Worm (Caenorhabditis elegans): ENCODE measurements around the gene F41E6.17.
"Not testable (repeated sequence)": the region's sequence is repeated elsewhere in the genome, so short reads cannot be mapped to it uniquely, and the experiment has no call there.

The F41E6.17 gene

DNA sequence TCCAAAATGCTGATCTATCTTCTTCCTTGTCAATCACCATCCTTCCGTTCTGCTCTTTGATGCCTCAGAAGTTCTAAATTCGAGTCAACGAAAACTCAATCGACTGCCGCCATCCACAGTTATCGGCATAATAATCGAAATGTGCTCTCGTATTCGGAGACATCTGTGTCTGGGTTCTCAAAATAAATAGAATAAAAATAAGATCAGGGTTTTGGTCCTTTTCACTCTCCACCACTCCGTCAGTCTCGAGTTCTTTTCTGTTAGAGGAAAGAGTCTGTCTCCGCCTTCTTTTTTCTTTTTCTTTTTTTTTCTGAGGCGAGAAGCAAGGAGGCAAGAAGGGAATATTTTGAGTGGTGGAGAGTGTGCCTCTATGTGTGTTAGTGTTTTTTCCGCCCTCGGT lies at the start of gene F41E6.17:
Gene F41E6.17 (plus strand): TSS at position 348 of the 400 bp plus-strand sequence.
- TF ChIP-seq ces-1 (GFP tag; optimal IDR thresholded peaks at IDR 0.05) (peak; percentile 41), ham-2 (GFP tag; optimal IDR thresholded peaks at IDR 0.05) (no peak), nhr-28 (tag; optimal IDR thresholded peaks at IDR 0.05) (no peak), flh-1 (GFP tag; optimal IDR thresholded peaks at IDR 0.05) (no peak)

DNA sequence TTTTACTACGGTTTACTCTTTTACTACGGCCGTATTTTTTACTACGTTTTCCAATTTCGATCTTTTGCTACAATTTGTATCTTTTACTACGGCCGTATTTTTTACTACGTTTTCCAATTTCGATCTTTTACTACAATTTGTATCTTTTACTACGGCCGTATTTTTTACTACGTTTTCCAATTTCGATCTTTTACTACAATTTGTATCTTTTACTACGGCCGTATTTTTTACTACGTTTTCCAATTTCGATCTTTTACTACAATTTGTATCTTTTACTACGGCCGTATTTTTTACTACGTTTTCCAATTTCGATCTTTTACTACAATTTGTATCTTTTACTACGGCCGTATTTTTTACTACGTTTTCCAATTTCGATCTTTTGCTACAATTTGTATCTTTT lies 49.1 kb upstream of the F41E6.17 start, which contains the start of gene F25G6.1:
Gene F25G6.1 (plus strand): TSS at position 301 of the 400 bp plus-strand sequence.
- TF ChIP-seq elt-1 (tag; optimal IDR thresholded peaks at IDR 0.05; ENCODE audit: borderline replicate concordance, insufficient read depth); nhr-2 (tag; optimal IDR thresholded peaks at IDR 0.05); ztf-11 (tag; optimal IDR thresholded peaks at IDR 0.05): not testable (repeated sequence)

- TF ChIP-seq unc-120 (tag; optimal IDR thresholded peaks at IDR 0.05; ENCODE audit: poor library complexity, severe bottlenecking) (no peak), sem-2 (GFP tag; optimal IDR thresholded peaks at IDR 0.05) (no peak), hlh-1 (tag; optimal IDR thresholded peaks at IDR 0.05) (no peak), nhr-12 (tag; optimal IDR thresholded peaks at IDR 0.05) (no peak), sptf-1 (tag; optimal IDR thresholded peaks at IDR 0.05) (no peak), ztf-11 (tag; optimal IDR thresholded peaks at IDR 0.05) (no peak), ceh-43 (GFP tag; optimal IDR thresholded peaks at IDR 0.05) (no peak)
Measured at ce11 chrV:8580961-8581360, 42.9 kb upstream of the F41E6.17 start, which contains the start of gene C10B5.1. C10B5.1 (plus strand) TSS chrV:8581261.

ce11 chrV:8586472-8586871 lies 37.4 kb upstream of the F41E6.17 start:
- TF ChIP-seq ham-2 (GFP tag; optimal IDR thresholded peaks at IDR 0.05) (no peak), lin-32 (GFP tag; optimal IDR thresholded peaks at IDR 0.05) (no peak), tbx-8 (GFP tag; optimal IDR thresholded peaks at IDR 0.05) (no peak), nhr-12 (tag; optimal IDR thresholded peaks at IDR 0.05) (no peak), unc-39 (tag; optimal IDR thresholded peaks at IDR 0.05) (no peak), nhr-237 (tag; optimal IDR thresholded peaks at IDR 0.05) (no peak), snpc-4 (tag; optimal IDR thresholded peaks at IDR 0.05) (no peak), mep-1 (tag; optimal IDR thresholded peaks at IDR 0.05) (no peak), elt-3 (tag; optimal IDR thresholded peaks at IDR 0.05) (no peak), unc-62 (GFP tag; optimal IDR thresholded peaks at IDR 0.05) (no peak), sem-2 (GFP tag; optimal IDR thresholded peaks at IDR 0.05) (no peak), ceh-83 (GFP tag; optimal IDR thresholded peaks at IDR 0.05) (no peak), ceh-43 (GFP tag; optimal IDR thresholded peaks at IDR 0.05) (no peak), bed-3 (GFP tag; optimal IDR thresholded peaks at IDR 0.05) (no peak), mls-2 (tag; optimal IDR thresholded peaks at IDR 0.05) (no peak)

ce11 chrV:8586920-8587319 lies 37.0 kb upstream of the F41E6.17 start:
- no peak for TF ChIP-seq lsy-2 (tag; optimal IDR thresholded peaks at IDR 0.05)
- peak; percentile 51 for TF ChIP-seq elt-3 (tag; optimal IDR thresholded peaks at IDR 0.05)
- no peak for TF ChIP-seq mep-1 (tag; optimal IDR thresholded peaks at IDR 0.05)

DNA sequence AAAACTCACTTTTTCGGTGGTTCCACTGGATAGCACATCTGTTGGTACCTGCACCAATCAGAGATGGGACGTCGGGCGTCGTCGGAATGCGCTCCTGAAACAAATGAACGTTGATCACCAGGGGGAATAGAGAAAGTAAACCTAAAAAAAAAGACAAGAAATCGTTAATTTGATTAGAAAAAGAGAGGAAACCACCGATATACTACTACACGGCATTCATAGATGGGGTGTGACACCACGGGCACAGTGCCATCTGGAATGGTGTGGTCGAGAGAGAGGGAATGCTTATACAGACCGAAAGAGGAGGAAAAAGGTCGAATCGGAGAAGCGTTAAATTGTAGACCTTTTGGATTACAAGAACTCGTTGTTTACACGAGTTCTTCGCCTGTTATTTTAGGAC lies 35.8 kb upstream of the F41E6.17 start, which contains the start of gene C10B5.3:
Gene C10B5.3 (minus strand): TSS at position 101 of the 400 bp plus-strand sequence.
- TF ChIP-seq ztf-11 (tag; optimal IDR thresholded peaks at IDR 0.05), result no peak
- no peak for TF ChIP-seq nhr-76 (tag; optimal IDR thresholded peaks at IDR 0.05)
- TF ChIP-seq zip-8 (tag; optimal IDR thresholded peaks at IDR 0.05), result no peak
- no peak for TF ChIP-seq unc-39 (tag; optimal IDR thresholded peaks at IDR 0.05)
- TF ChIP-seq elt-1 (tag; optimal IDR thresholded peaks at IDR 0.05; ENCODE audit: borderline replicate concordance, insufficient read depth), result no peak
- TF ChIP-seq lsy-2 (tag; optimal IDR thresholded peaks at IDR 0.05), result no peak
- TF ChIP-seq unc-62 (GFP tag; optimal IDR thresholded peaks at IDR 0.05), result no peak
- no peak for TF ChIP-seq bed-3 (GFP tag; optimal IDR thresholded peaks at IDR 0.05)
- no peak for TF ChIP-seq nhr-28 (tag; optimal IDR thresholded peaks at IDR 0.05)
- TF ChIP-seq sptf-1 (tag; optimal IDR thresholded peaks at IDR 0.05), result no peak
- no peak for TF ChIP-seq drap-1 (GFP tag; optimal IDR thresholded peaks at IDR 0.05)
- TF ChIP-seq nhr-2 (tag; optimal IDR thresholded peaks at IDR 0.05), result no peak
- TF ChIP-seq blmp-1 (tag; optimal IDR thresholded peaks at IDR 0.05), result no peak
- no peak for TF ChIP-seq ceh-43 (GFP tag; optimal IDR thresholded peaks at IDR 0.05)
- TF ChIP-seq mab-5 (tag; optimal IDR thresholded peaks at IDR 0.05), result no peak
- TF ChIP-seq flh-1 (GFP tag; optimal IDR thresholded peaks at IDR 0.05), result no peak
- TF ChIP-seq nhr-12 (tag; optimal IDR thresholded peaks at IDR 0.05), result no peak
- TF ChIP-seq nhr-237 (tag; optimal IDR thresholded peaks at IDR 0.05), result no peak
- TF ChIP-seq mls-2 (tag; optimal IDR thresholded peaks at IDR 0.05), result no peak

Measured in whole organism, mixed stage, embryonic.